Fruit fly (Drosophila melanogaster): ENCODE measurements around the gene cib.

DNA sequence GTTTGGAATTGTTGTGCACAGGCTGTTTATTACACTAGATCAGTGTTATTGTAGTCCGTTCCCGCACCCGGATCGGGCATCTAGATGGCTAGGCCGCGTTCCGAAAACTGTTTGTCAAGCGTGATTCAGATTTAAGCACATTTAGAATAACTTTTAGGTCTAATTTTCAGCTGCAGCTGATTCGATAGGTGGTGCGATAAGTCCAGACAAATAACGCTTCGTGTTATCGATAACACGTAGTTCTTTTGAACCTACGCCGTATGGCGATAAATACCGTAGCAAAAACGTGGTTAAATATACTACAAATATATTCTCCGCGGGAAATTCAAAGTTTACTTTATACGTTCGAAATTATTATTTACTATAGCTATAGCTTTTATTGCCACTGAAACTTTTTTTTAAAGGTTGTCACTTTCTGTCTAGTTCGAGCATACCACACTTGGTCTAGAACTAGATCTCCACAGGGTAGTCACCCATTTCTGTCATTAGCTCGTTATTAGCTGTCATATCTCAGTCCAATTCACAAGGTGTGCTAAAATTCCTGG lies 5.0 kb upstream of the cib start, which contains the start of the genes Cmtr1 and CG15375:
- TF ChIP-seq nerfin-2 (GFP tag; IDR thresholded peaks at IDR 0.05; ENCODE audit: partially characterized antibody) (peak; percentile 68), CG8359 (GFP tag; optimal IDR thresholded peaks at IDR 0.05; ENCODE audit: borderline replicate concordance) (no peak), cad (GFP tag; optimal IDR thresholded peaks at IDR 0.05) (no peak)
